Fruit fly (Drosophila melanogaster) whole organism, prepupa: ENCODE measurements around the gene CG3104.

Experiments used
- Blimp-1 ChIP-seq: fragments of 200-800 bp; sonication (Bioruptor generic); optimal IDR thresholded peaks from 3 replicates; lab custom pipeline; 2017; ENCODE audit warnings: missing biosample characterization, missing genetic modification characterization, mild to moderate bottlenecking, moderate library complexity, missing genetic modification reagents
- CG10631 ChIP-seq: fragments of 200-800 bp; sonication (Bioruptor generic); optimal IDR thresholded peaks from 2 replicates; lab custom pipeline; 2016; ENCODE audit warnings: missing biosample characterization, missing genetic modification characterization
- CG10669 ChIP-seq: fragments of 200-800 bp; sonication (Bioruptor generic); optimal IDR thresholded peaks from 3 replicates; lab custom pipeline; 2018; ENCODE audit warnings: missing biosample characterization, mild to moderate bottlenecking, missing genetic modification characterization, moderate library complexity
- CG11294 ChIP-seq: fragments of 200-800 bp; sonication (Bioruptor generic); IDR thresholded peaks from 2 replicates; pipeline ENCODE4 v1.3.6; 2022; ENCODE audit warnings: missing biosample characterization, missing genetic modification characterization
- CG11762 ChIP-seq: fragments of 200-800 bp; sonication (Bioruptor generic); optimal IDR thresholded peaks from 3 replicates; lab custom pipeline; 2016; ENCODE audit warnings: missing biosample characterization, missing genetic modification characterization; ENCODE audit not compliant: insufficient read depth
- CG11902 ChIP-seq: fragments of 200-800 bp; sonication (Bioruptor generic); optimal IDR thresholded peaks from 3 replicates; lab custom pipeline; 2016; ENCODE audit warnings: missing biosample characterization, missing genetic modification characterization
- CG16779 ChIP-seq: fragments of 200-800 bp; sonication (Bioruptor generic); optimal IDR thresholded peaks from 3 replicates; lab custom pipeline; 2017; ENCODE audit warnings: missing biosample characterization, mild to moderate bottlenecking, missing genetic modification characterization
- CG32006 ChIP-seq: fragments of 200-800 bp; sonication (Bioruptor generic); optimal IDR thresholded peaks from 3 replicates; lab custom pipeline; 2017; ENCODE audit warnings: missing biosample characterization, mild to moderate bottlenecking, missing genetic modification characterization
- CG4318 ChIP-seq: fragments of 200-800 bp; sonication (Bioruptor generic); optimal IDR thresholded peaks from 3 replicates; lab custom pipeline; 2017; ENCODE audit warnings: missing biosample characterization, mild to moderate bottlenecking, missing genetic modification characterization
- CG6276 ChIP-seq: fragments of 200-800 bp; sonication (Bioruptor generic); optimal IDR thresholded peaks from 2 replicates; lab custom pipeline; 2017; ENCODE audit warnings: missing biosample characterization, mild to moderate bottlenecking, missing genetic modification characterization
- CG6792 ChIP-seq: fragments of 200-800 bp; sonication (Bioruptor generic); optimal IDR thresholded peaks from 3 replicates; lab custom pipeline; 2016; ENCODE audit warnings: missing biosample characterization, missing genetic modification characterization
- CG6808 ChIP-seq: fragments of 200-800 bp; sonication (Bioruptor generic); optimal IDR thresholded peaks from 3 replicates; lab custom pipeline; 2017; ENCODE audit warnings: missing biosample characterization, missing genetic modification characterization, mild to moderate bottlenecking, moderate library complexity, missing genetic modification reagents
- CG6854 ChIP-seq: fragments of 200-800 bp; sonication (Bioruptor generic); optimal IDR thresholded peaks from 2 replicates; lab custom pipeline; 2017; ENCODE audit warnings: missing biosample characterization, mild to moderate bottlenecking, missing genetic modification characterization
- CG7368 ChIP-seq: fragments of 200-800 bp; sonication (Bioruptor generic); optimal IDR thresholded peaks from 3 replicates; lab custom pipeline; 2016; ENCODE audit warnings: missing biosample characterization, missing genetic modification characterization
- CG8119 ChIP-seq: fragments of 200-800 bp; sonication (Bioruptor generic); IDR thresholded peaks from 3 replicates; pipeline ENCODE4 v1.3.6; 2022; ENCODE audit warnings: missing biosample characterization, missing genetic modification characterization
- CG8632 ChIP-seq: fragments of 200-800 bp; sonication (Bioruptor generic); optimal IDR thresholded peaks from 3 replicates; lab custom pipeline; 2016; ENCODE audit warnings: missing biosample characterization, missing genetic modification characterization
- CG9139 ChIP-seq: fragments of 200-800 bp; sonication (Bioruptor generic); optimal IDR thresholded peaks from 3 replicates; lab custom pipeline; 2017; ENCODE audit warnings: missing biosample characterization, mild to moderate bottlenecking, missing genetic modification characterization
- Eip75B ChIP-seq: fragments of 200-800 bp; sonication (Bioruptor generic); optimal IDR thresholded peaks from 3 replicates; lab custom pipeline; 2016; ENCODE audit warnings: missing biosample characterization, missing genetic modification characterization
- Eip78C ChIP-seq: fragments of 200-800 bp; sonication (Bioruptor generic); peaks from one replicate; lab custom pipeline; 2016; ENCODE audit warnings: missing biosample characterization, missing genetic modification characterization
- Eip93F ChIP-seq: fragments of 200-800 bp; sonication (Bioruptor generic); optimal IDR thresholded peaks from 2 replicates; lab custom pipeline; 2016; ENCODE audit warnings: missing biosample characterization, mild to moderate bottlenecking, missing genetic modification characterization
- Ets21C ChIP-seq: fragments of 200-800 bp; sonication (Bioruptor generic); optimal IDR thresholded peaks from 3 replicates; lab custom pipeline; 2016; ENCODE audit warnings: missing biosample characterization, missing genetic modification characterization
- Gug ChIP-seq: fragments of 200-800 bp; sonication (Bioruptor generic); IDR thresholded peaks from 2 replicates; pipeline ENCODE4 v1.3.6; 2022; ENCODE audit warnings: missing biosample characterization, missing genetic modification characterization
- Hr39 ChIP-seq: fragments of 200-800 bp; sonication (Bioruptor generic); optimal IDR thresholded peaks from 2 replicates; lab custom pipeline; 2016; ENCODE audit warnings: missing biosample characterization, missing genetic modification characterization
- Hr4 ChIP-seq: fragments of 200-800 bp; sonication (Bioruptor generic); optimal IDR thresholded peaks from 3 replicates; lab custom pipeline; 2016; ENCODE audit warnings: missing biosample characterization, missing genetic modification characterization
- Lpt ChIP-seq: fragments of 200-800 bp; sonication (Bioruptor generic); optimal IDR thresholded peaks from 3 replicates; lab custom pipeline; 2016; ENCODE audit warnings: missing biosample characterization, missing genetic modification characterization
- OdsH ChIP-seq: fragments of 200-800 bp; sonication (Bioruptor generic); optimal IDR thresholded peaks from 3 replicates; lab custom pipeline; 2016; ENCODE audit warnings: missing biosample characterization, missing genetic modification characterization
- Smox ChIP-seq: fragments of 200-800 bp; sonication (Bioruptor generic); optimal IDR thresholded peaks from 3 replicates; lab custom pipeline; 2016; ENCODE audit warnings: missing biosample characterization, missing genetic modification characterization
- Sox102F ChIP-seq: fragments of 200-800 bp; sonication (Bioruptor generic); optimal IDR thresholded peaks from 2 replicates; lab custom pipeline; 2016; ENCODE audit warnings: missing biosample characterization, mild to moderate bottlenecking, missing genetic modification characterization
- Sox14 ChIP-seq: fragments of 200-800 bp; sonication (Bioruptor generic); optimal IDR thresholded peaks from 3 replicates; lab custom pipeline; 2016; ENCODE audit warnings: missing biosample characterization, missing genetic modification characterization
- Sox15 ChIP-seq: fragments of 200-800 bp; sonication (Bioruptor generic); optimal IDR thresholded peaks from 3 replicates; lab custom pipeline; 2016; ENCODE audit warnings: missing biosample characterization, missing genetic modification characterization
- cyc ChIP-seq: fragments of 200-800 bp; sonication (Bioruptor generic); optimal IDR thresholded peaks from 3 replicates; lab custom pipeline; 2016; ENCODE audit warnings: missing biosample characterization, missing genetic modification characterization
- dac ChIP-seq: fragments of 200-800 bp; sonication (Bioruptor generic); optimal IDR thresholded peaks from 2 replicates; lab custom pipeline; 2017; ENCODE audit warnings: missing biosample characterization, mild to moderate bottlenecking, missing genetic modification characterization
- eg ChIP-seq: fragments of 200-800 bp; sonication (Bioruptor generic); IDR thresholded peaks from 3 replicates; pipeline ENCODE4 v1.3.6; 2022; ENCODE audit warnings: missing biosample characterization, missing genetic modification characterization
- fd59A ChIP-seq: fragments of 200-800 bp; sonication (Bioruptor generic); optimal IDR thresholded peaks from 2 replicates; lab custom pipeline; 2017; ENCODE audit warnings: missing biosample characterization, mild to moderate bottlenecking, missing genetic modification characterization, missing genetic modification reagents
- fkh ChIP-seq: fragments of 200-800 bp; sonication (Bioruptor generic); optimal IDR thresholded peaks from 3 replicates; lab custom pipeline; 2017; ENCODE audit warnings: missing biosample characterization, mild to moderate bottlenecking, missing genetic modification characterization, moderate library complexity
- lz ChIP-seq: fragments of 200-800 bp; sonication (Bioruptor generic); optimal IDR thresholded peaks from 3 replicates; lab custom pipeline; 2016; ENCODE audit warnings: missing biosample characterization, missing genetic modification characterization
- net ChIP-seq: fragments of 200-800 bp; sonication (Bioruptor generic); optimal IDR thresholded peaks from 3 replicates; lab custom pipeline; 2016; ENCODE audit warnings: missing biosample characterization, missing genetic modification characterization
- pdm3 ChIP-seq: fragments of 200-800 bp; sonication (Bioruptor generic); optimal IDR thresholded peaks from 3 replicates; lab custom pipeline; 2016; ENCODE audit warnings: missing biosample characterization, missing genetic modification characterization
- salr ChIP-seq, 2 experiments: fragments of 200-800 bp; sonication (Bioruptor generic); optimal IDR thresholded peaks; 3 replicates each; lab custom pipeline; 2016 to 2018; ENCODE audit warnings: missing biosample characterization in 2 of 2, missing genetic modification characterization in 2 of 2, mild to moderate bottlenecking in 1 of 2
- spab ChIP-seq: fragments of 200-800 bp; sonication (Bioruptor generic); optimal IDR thresholded peaks from 2 replicates; lab custom pipeline; 2017; ENCODE audit warnings: missing biosample characterization, mild to moderate bottlenecking, missing genetic modification characterization, missing genetic modification reagents
- ss ChIP-seq, 2 experiments: fragments of 200-800 bp; sonication (Bioruptor generic); optimal IDR thresholded peaks; 2 replicates in 1 of 2; 3 replicates in 1 of 2; lab custom pipeline; 2017 to 2018; ENCODE audit warnings: mild to moderate bottlenecking in 2 of 2, missing biosample characterization in 2 of 2, missing genetic modification characterization in 2 of 2, moderate library complexity in 1 of 2
- svp ChIP-seq: fragments of 200-800 bp; sonication (Bioruptor generic); peaks from one replicate; lab custom pipeline; 2016; ENCODE audit warnings: missing biosample characterization, missing genetic modification characterization
- topi ChIP-seq: fragments of 200-800 bp; sonication (Bioruptor generic); optimal IDR thresholded peaks from 3 replicates; lab custom pipeline; 2016; ENCODE audit warnings: missing biosample characterization, missing genetic modification characterization
- vri ChIP-seq: fragments of 200-800 bp; sonication (Bioruptor generic); optimal IDR thresholded peaks from 3 replicates; lab custom pipeline; 2016; ENCODE audit warnings: missing biosample characterization, mild to moderate bottlenecking, missing genetic modification characterization

The CG3104 gene

DNA sequence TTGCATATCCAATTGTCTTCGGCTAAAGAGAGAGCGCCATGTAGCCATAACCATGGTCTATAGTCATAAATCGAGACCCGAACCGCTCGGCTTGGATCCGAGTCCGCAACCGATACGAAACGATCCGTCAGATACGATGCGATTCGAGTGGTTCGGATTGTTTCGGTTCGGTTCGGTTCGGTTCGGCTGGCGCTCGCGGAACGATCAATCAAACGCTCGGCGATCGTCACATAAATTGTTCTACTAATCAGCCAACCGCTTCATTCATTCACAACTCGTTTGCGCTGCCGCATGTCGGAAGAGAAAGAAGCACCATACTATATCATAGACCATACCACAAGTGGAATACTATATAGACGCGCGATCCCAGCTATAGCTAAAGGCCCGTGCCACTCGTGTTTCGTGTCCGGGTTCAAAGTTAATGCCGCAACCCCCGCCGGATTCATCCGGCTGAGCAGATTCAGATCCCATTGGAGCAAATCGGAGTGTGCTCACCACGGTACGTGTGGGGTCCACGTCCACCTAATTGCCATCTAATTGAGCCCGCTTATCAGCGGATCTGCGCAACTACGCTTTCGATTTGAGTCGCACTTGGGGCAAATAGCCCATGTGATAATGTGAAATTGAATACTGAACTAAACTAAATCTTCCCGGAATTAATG lies 47.4 kb downstream of the CG3104 start (continued):
- no peak for TF ChIP-seq Gug (GFP tag; lab: Robert Waterston, UW)
- TF ChIP-seq CG10669 = no peak
- TF ChIP-seq CG4318 (GFP tag; lab: Kevin White, UChicago) = no peak
- no peak for TF ChIP-seq dac (GFP tag; lab: Kevin White, UChicago)
- TF ChIP-seq Sox14 (GFP tag; lab: Kevin White, UChicago) = no peak
- TF ChIP-seq Sox15 (GFP tag; lab: Kevin White, UChicago) = no peak
- TF ChIP-seq spab = no peak
- peak in 1 of 2 experiments; percentile 47 for TF ChIP-seq ss (GFP tag; optimal IDR thresholded peaks at IDR 0.05; lab: Kevin White, UChicago)
- no peak for TF ChIP-seq net (GFP tag; lab: Kevin White, UChicago)
- TF ChIP-seq lz (GFP tag; lab: Kevin White, UChicago) = no peak
- no peak for TF ChIP-seq fkh (GFP tag; lab: Kevin White, UChicago)
- 0 out of 3 replicates have a peak, but pooled peaks have one; percentile 32 for TF ChIP-seq CG8119
- TF ChIP-seq Smox (GFP tag; lab: Kevin White, UChicago) = no peak
- no peak for TF ChIP-seq Ets21C (GFP tag; lab: Kevin White, UChicago)
- no peak for TF ChIP-seq CG11294 (GFP tag; lab: Robert Waterston, UW)
- no peak for TF ChIP-seq CG11902 (GFP tag; lab: Kevin White, UChicago)
- no peak for TF ChIP-seq OdsH (GFP tag; lab: Kevin White, UChicago)
- peak; percentile 89 for TF ChIP-seq svp
- TF ChIP-seq Sox102F = no peak
- TF ChIP-seq CG6808 (GFP tag; lab: Kevin White, UChicago) = peak; percentile 27
- no peak for TF ChIP-seq CG8632 (GFP tag; lab: Kevin White, UChicago)
- TF ChIP-seq, all 60 proteins: peak for 10

- TF ChIP-seq Eip75B (GFP tag; lab: Kevin White, UChicago) (no peak), topi (GFP tag; lab: Kevin White, UChicago) (no peak), Eip78C (peak; percentile 17), Eip93F (GFP tag; lab: Kevin White, UChicago) (no peak), CG9139 (GFP tag; lab: Kevin White, UChicago) (no peak), eg (GFP tag; lab: Robert Waterston, UW) (no peak), svp (peak; percentile 87)
These were observed 48.0 kb downstream of the CG3104 start for dm6 chr2L:2807597-2807996.

dm6 chr2L:2806190-2806763 lies 49.3 kb downstream of the CG3104 start:
- TF ChIP-seq spab (peak; percentile 68), CG9139 (GFP tag; lab: Kevin White, UChicago) (peak; percentile 87), lz (GFP tag; lab: Kevin White, UChicago) (no peak), CG7368 (GFP tag; lab: Kevin White, UChicago) (peak; percentile 7), CG6854 (GFP tag; lab: Kevin White, UChicago) (peak; percentile 70), svp (peak; percentile 88), Hr4 (GFP tag; lab: Kevin White, UChicago) (no peak), pdm3 (GFP tag; lab: Kevin White, UChicago) (no peak), CG6276 (GFP tag; lab: Kevin White, UChicago) (peak; percentile 64), CG11902 (GFP tag; lab: Kevin White, UChicago) (no peak), Eip93F (GFP tag; lab: Kevin White, UChicago) (no peak), CG16779 (tag; lab: Kevin White, UChicago) (peak; percentile 61), dac (GFP tag; lab: Kevin White, UChicago) (no peak), cyc (GFP tag; lab: Kevin White, UChicago) (no peak), Blimp-1 (GFP tag; lab: Kevin White, UChicago) (no peak), vri (no peak), Hr39 (GFP tag; lab: Kevin White, UChicago) (no peak), Smox (GFP tag; lab: Kevin White, UChicago) (no peak), CG10631 (no peak), Sox15 (GFP tag; lab: Kevin White, UChicago) (no peak), CG11762 (GFP tag; lab: Kevin White, UChicago) (no peak), Lpt (peak; percentile 35), ss (GFP tag; optimal IDR thresholded peaks at IDR 0.05; lab: Kevin White, UChicago) (peak; percentile 90 to 91), CG8632 (GFP tag; lab: Kevin White, UChicago) (no peak), CG11294 (GFP tag; lab: Robert Waterston, UW) (no peak), CG8119 (no peak; the same call in 2 of the 3 replicates), Eip78C (peak; percentile 69), CG32006 (GFP tag; lab: Kevin White, UChicago) (peak; percentile 9), fd59A (GFP tag; lab: Kevin White, UChicago) (no peak), CG4318 (GFP tag; lab: Kevin White, UChicago) (no peak), salr (GFP tag; optimal IDR thresholded peaks at IDR 0.05; lab: Kevin White, UChicago) (no peak), CG6792 (no peak)
